Worm (Caenorhabditis elegans) whole organism, young adult: ENCODE measurements around the gene F42H10.2.
A peak's percentile ranks its signal among the peaks of the same experiment; 100 is the strongest.

Experiments used
- D2030.7 ChIP-seq: fragments of 200-800 bp; sonication (Bioruptor generic); IDR thresholded peaks from 2 replicates; pipeline ENCODE4 v1.3.6; 2022; ENCODE audit warnings: missing genetic modification reagents, missing genetic modification characterization, missing compliant biosample characterization
- F10E7.11 ChIP-seq: sonication (generic microtip); optimal IDR thresholded peaks from 2 replicates; lab custom pipeline; 2017; ENCODE audit warnings: mild to moderate bottlenecking, missing genetic modification characterization, moderate library complexity, missing compliant biosample characterization
- F33H1.4 ChIP-seq: fragments of 200-800 bp; sonication (Bioruptor generic); IDR thresholded peaks from 2 replicates; pipeline ENCODE4 v1.3.6; 2022; ENCODE audit warnings: missing genetic modification reagents, missing genetic modification characterization, missing compliant biosample characterization
- F57C9.4 ChIP-seq: sonication (generic microtip); optimal IDR thresholded peaks from 2 replicates; lab custom pipeline; 2017; ENCODE audit warnings: mild to moderate bottlenecking, missing genetic modification characterization, missing compliant biosample characterization
- K11D2.4 ChIP-seq: fragments of 200-800 bp; sonication (Bioruptor generic); IDR thresholded peaks from 2 replicates; pipeline ENCODE4 v1.3.6; 2022; ENCODE audit warnings: missing genetic modification reagents, missing genetic modification characterization, missing compliant biosample characterization
- Y53G8AR.9 ChIP-seq: fragments of 200-800 bp; sonication (Bioruptor generic); conservative IDR thresholded peaks from 2 replicates; pipeline ENCODE4 v1.3.6; 2022; ENCODE audit warnings: missing genetic modification reagents, missing genetic modification characterization, missing compliant biosample characterization
- Y79H2A.3 ChIP-seq: fragments of 200-800 bp; sonication (Bioruptor generic); conservative IDR thresholded peaks from 2 replicates; pipeline ENCODE4 v1.3.6; 2022; ENCODE audit warnings: missing genetic modification reagents, missing genetic modification characterization, missing compliant biosample characterization
- Y95B8A.8 ChIP-seq: fragments of 200-800 bp; sonication (Bioruptor generic); IDR thresholded peaks from 2 replicates; pipeline ENCODE4 v1.3.6; 2022; ENCODE audit warnings: missing genetic modification reagents, missing genetic modification characterization, missing compliant biosample characterization
- ZK185.1 ChIP-seq: sonication (generic microtip); optimal IDR thresholded peaks from 2 replicates; lab custom pipeline; 2016; ENCODE audit warnings: mild to moderate bottlenecking, missing genetic modification characterization, missing compliant biosample characterization; ENCODE audit not compliant: poor library complexity, severe bottlenecking
- atf-7 ChIP-seq: sonication (generic microtip); optimal IDR thresholded peaks from 2 replicates; lab custom pipeline; 2017; ENCODE audit warnings: mild to moderate bottlenecking, missing genetic modification characterization, missing compliant biosample characterization
- cebp-1 ChIP-seq, 2 experiments: fragments of 200-800 bp in 1 of 2; sonication (Bioruptor generic) in 1 of 2; sonication (generic microtip) in 1 of 2; IDR thresholded peaks in 1 of 2; optimal IDR thresholded peaks in 1 of 2; 2 replicates each; pipeline versions ENCODE4 v1.3.6 to Lab custom; 2017 to 2022; ENCODE audit warnings: missing compliant biosample characterization in 2 of 2, missing genetic modification characterization in 2 of 2, mild to moderate bottlenecking in 1 of 2, missing genetic modification reagents in 1 of 2, moderate library complexity in 1 of 2
- cebp-2 ChIP-seq: fragments of 200-800 bp; sonication (Bioruptor generic); IDR thresholded peaks from 2 replicates; pipeline ENCODE4 v1.3.6; 2022; ENCODE audit warnings: missing genetic modification characterization, missing compliant biosample characterization
- ceh-27 ChIP-seq: fragments of 200-800 bp; sonication (Bioruptor generic); optimal IDR thresholded peaks from 2 replicates; lab custom pipeline; 2018; ENCODE audit warnings: mild to moderate bottlenecking, missing genetic modification characterization, moderate library complexity, missing compliant biosample characterization
- ceh-79 ChIP-seq: sonication (generic microtip); optimal IDR thresholded peaks from 2 replicates; lab custom pipeline; 2017; ENCODE audit warnings: mild to moderate bottlenecking, missing genetic modification characterization, missing compliant biosample characterization
- die-1 ChIP-seq: sonication (generic microtip); optimal IDR thresholded peaks from 2 replicates; lab custom pipeline; 2016; ENCODE audit warnings: missing genotype, mild to moderate bottlenecking, missing genetic modification characterization, missing compliant biosample characterization
- dox-1 ChIP-seq: fragments of 200-800 bp; sonication (Bioruptor generic); IDR thresholded peaks from 2 replicates; pipeline ENCODE4 v1.3.6; 2022; ENCODE audit warnings: missing genetic modification reagents, missing genetic modification characterization, missing compliant biosample characterization
- dpff-1 ChIP-seq: sonication (generic microtip); optimal IDR thresholded peaks from 2 replicates; lab custom pipeline; 2017; ENCODE audit warnings: mild to moderate bottlenecking, missing genetic modification characterization, missing compliant biosample characterization
- fkh-3 ChIP-seq: sonication (generic microtip); optimal IDR thresholded peaks from 2 replicates; lab custom pipeline; 2016; ENCODE audit warnings: mild to moderate bottlenecking, missing genetic modification characterization, missing compliant biosample characterization
- him-1 ChIP-seq: sonication (generic microtip); optimal IDR thresholded peaks from 2 replicates; lab custom pipeline; 2016; ENCODE audit warnings: missing genotype, missing genetic modification reagents, missing genetic modification characterization, missing compliant biosample characterization
- let-526 ChIP-seq: fragments of 200-800 bp; sonication (Bioruptor generic); IDR thresholded peaks from 2 replicates; pipeline ENCODE4 v1.3.6; 2022; ENCODE audit warnings: missing genetic modification reagents, missing genetic modification characterization, missing compliant biosample characterization
- lin-26 ChIP-seq: fragments of 200-800 bp; sonication (Bioruptor generic); IDR thresholded peaks from 2 replicates; pipeline ENCODE4 v1.3.6; 2022; ENCODE audit warnings: missing genetic modification reagents, missing genetic modification characterization, missing compliant biosample characterization
- lin-35 ChIP-seq, 3 experiments: fragments of 150-350 bp in 2 of 3; sonication (generic microtip) in 1 of 3; optimal IDR thresholded peaks; 2 replicates each; lab custom pipeline; 2014 to 2018; ENCODE audit warnings: missing biosample characterization in 3 of 3, missing genetic modification characterization in 3 of 3, missing genetic modification reagents in 3 of 3
- lin-40 ChIP-seq: sonication (generic microtip); optimal IDR thresholded peaks from 2 replicates; lab custom pipeline; 2016; ENCODE audit warnings: missing genetic modification characterization, mild to moderate bottlenecking, missing compliant biosample characterization, missing genotype, missing genetic modification reagents
- lin-54 ChIP-seq: fragments of 200-800 bp; sonication (Bioruptor generic); optimal IDR thresholded peaks from 2 replicates; lab custom pipeline; 2018; ENCODE audit warnings: mild to moderate bottlenecking, missing genetic modification characterization, missing compliant biosample characterization
- lsl-1 ChIP-seq: fragments of 200-800 bp; sonication (Bioruptor generic); optimal IDR thresholded peaks from 2 replicates; lab custom pipeline; 2018; ENCODE audit warnings: mild to moderate bottlenecking, missing genetic modification characterization, moderate library complexity, missing compliant biosample characterization
- madf-6 ChIP-seq: fragments of 200-800 bp; sonication (Bioruptor generic); IDR thresholded peaks from 2 replicates; pipeline ENCODE4 v1.3.6; 2022; ENCODE audit warnings: missing genetic modification reagents, missing genetic modification characterization, missing compliant biosample characterization
- madf-8 ChIP-seq: fragments of 200-800 bp; sonication (Bioruptor generic); conservative IDR thresholded peaks from 2 replicates; pipeline ENCODE4 v1.3.6; 2022; ENCODE audit warnings: missing genetic modification reagents, missing genetic modification characterization, missing compliant biosample characterization
- nfya-2 ChIP-seq: fragments of 200-800 bp; sonication (Bioruptor generic); IDR thresholded peaks from 2 replicates; pipeline ENCODE4 v1.3.6; 2022; ENCODE audit warnings: missing genetic modification reagents, missing genetic modification characterization, missing compliant biosample characterization
- nfyb-1 ChIP-seq: fragments of 200-800 bp; sonication (Bioruptor generic); IDR thresholded peaks from 2 replicates; pipeline ENCODE4 v1.3.6; 2022; ENCODE audit warnings: missing genetic modification reagents, missing genetic modification characterization, missing compliant biosample characterization
- pbrm-1 ChIP-seq: fragments of 200-800 bp; sonication (Bioruptor generic); IDR thresholded peaks from 2 replicates; pipeline ENCODE4 v1.3.6; 2022; ENCODE audit warnings: missing genetic modification reagents, missing genetic modification characterization, missing compliant biosample characterization
- rcor-1 ChIP-seq: fragments of 200-800 bp; sonication (Bioruptor generic); IDR thresholded peaks from 2 replicates; pipeline ENCODE4 v1.3.6; 2022; ENCODE audit warnings: missing genetic modification reagents, missing genetic modification characterization, missing compliant biosample characterization
- snpc-1.3 ChIP-seq: sonication (generic microtip); optimal IDR thresholded peaks from 2 replicates; lab custom pipeline; 2017; ENCODE audit warnings: missing genetic modification characterization, mild to moderate bottlenecking, missing compliant biosample characterization, antibody characterized with exemption, moderate library complexity, missing genotype, missing genetic modification reagents; ENCODE audit not compliant: insufficient read depth
- snpc-4 ChIP-seq, 5 experiments: fragments of 150-350 bp in 1 of 5; sonication (generic microtip) in 4 of 5; optimal IDR thresholded peaks; 2 replicates each; lab custom pipeline; 2014 to 2018; ENCODE audit warnings: missing genetic modification characterization in 5 of 5, missing biosample characterization in 3 of 5, antibody characterized with exemption in 2 of 5, mild to moderate bottlenecking in 2 of 5, missing compliant biosample characterization in 2 of 5, missing genotype in 2 of 5, moderate library complexity in 2 of 5, missing genetic modification reagents in 1 of 5
- tbp1 ChIP-seq: fragments of 200-800 bp; sonication (Bioruptor generic); optimal IDR thresholded peaks from 2 replicates; lab custom pipeline; 2018; ENCODE audit warnings: mild to moderate bottlenecking, missing genetic modification characterization, missing compliant biosample characterization
- xnd-1 ChIP-seq: sonication (generic microtip); optimal IDR thresholded peaks from 2 replicates; lab custom pipeline; 2016; ENCODE audit warnings: missing genotype, missing genetic modification reagents, missing genetic modification characterization, missing compliant biosample characterization
- ztf-25 ChIP-seq: fragments of 200-800 bp; sonication (Bioruptor generic); IDR thresholded peaks from 2 replicates; pipeline ENCODE4 v1.3.6; 2022; ENCODE audit warnings: missing genetic modification reagents, missing genetic modification characterization, missing compliant biosample characterization
- ztf-26 ChIP-seq: sonication (generic microtip); optimal IDR thresholded peaks from 2 replicates; lab custom pipeline; 2017; ENCODE audit warnings: missing genetic modification characterization, missing compliant biosample characterization
- ztf-6 ChIP-seq: fragments of 200-800 bp; sonication (Bioruptor generic); IDR thresholded peaks from 2 replicates; pipeline ENCODE4 v1.3.6; 2022; ENCODE audit warnings: missing genetic modification reagents, missing genetic modification characterization, missing compliant biosample characterization

F42H10.2 gene

DNA sequence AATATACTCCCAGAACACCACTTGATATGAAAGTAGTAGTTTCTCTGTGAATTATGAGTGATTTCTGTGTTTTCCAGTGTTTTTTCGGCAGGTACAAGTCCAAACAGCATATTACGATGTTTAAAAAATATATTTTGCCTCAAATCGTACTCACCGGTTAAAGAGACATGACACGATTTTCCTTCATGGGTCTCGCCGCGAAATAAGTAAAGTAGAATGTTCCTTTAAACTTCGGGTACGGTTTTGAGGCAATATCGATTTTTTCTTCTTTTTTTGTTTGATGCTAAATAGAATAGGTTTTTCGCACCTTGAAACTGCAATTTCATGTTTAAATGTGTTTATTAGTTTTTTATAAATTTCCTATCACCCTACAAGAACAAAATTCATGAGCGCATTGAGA is 1.5 kb downstream of the F42H10.2 start:
- no peak for TF ChIP-seq rcor-1
- TF ChIP-seq lsl-1 (GFP tag; lab: Kevin White, UChicago) = peak; percentile 87
- no peak for TF ChIP-seq ztf-25 (GFP tag; lab: Robert Waterston, UW)
- TF ChIP-seq madf-8 (GFP tag; lab: Robert Waterston, UW) = peak; percentile 54
- peak; percentile 82 for TF ChIP-seq F33H1.4
- no peak for TF ChIP-seq atf-7
- TF ChIP-seq ZK185.1 (tag; lab: Kevin White, UChicago) = no peak
- TF ChIP-seq xnd-1 = peak; percentile 55
- no peak for TF ChIP-seq snpc-1.3
- TF ChIP-seq lin-40 (tag; lab: Kevin White, UChicago) = no peak
- TF ChIP-seq Y53G8AR.9 = peak; percentile 54; the same call in 1 of the 2 replicates
- TF ChIP-seq tbp1 = no peak
- no peak for TF ChIP-seq nfya-2 (GFP tag; lab: Robert Waterston, UW)
- TF ChIP-seq madf-6 = peak; percentile 83
- no peak for TF ChIP-seq snpc-4 (GFP tag; optimal IDR thresholded peaks at IDR 0.05; lab: Kevin White, UChicago)
- TF ChIP-seq snpc-4 (tag; optimal IDR thresholded peaks at IDR 0.05; lab: Kevin White, UChicago) = no peak
- peak; percentile 47; the same call in 1 of the 2 replicates for TF ChIP-seq D2030.7 (GFP tag; lab: Robert Waterston, UW)
- TF ChIP-seq him-1 = no peak
- no peak for TF ChIP-seq pbrm-1 (GFP tag; lab: Robert Waterston, UW)

DNA sequence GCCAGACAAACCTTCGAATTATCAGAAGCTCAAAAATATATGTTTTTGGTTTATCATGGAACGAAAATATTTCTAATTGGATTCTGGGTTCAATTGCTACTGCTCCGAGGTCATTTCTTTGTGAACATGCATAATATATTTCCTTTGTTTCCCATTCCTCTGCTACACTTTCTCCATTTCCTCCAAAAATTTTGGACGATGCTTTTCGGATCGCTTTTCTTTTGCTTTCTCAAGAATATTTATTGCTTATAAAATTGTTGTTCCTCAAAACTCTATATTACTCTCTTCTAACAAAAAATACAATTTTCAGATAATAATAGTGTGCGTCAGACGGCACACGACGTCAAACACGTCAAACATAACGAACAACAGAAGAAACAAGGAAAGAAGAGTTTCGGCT is 4.3 kb downstream of the F42H10.2 start, which contains the start of gene pac-1:
TSS of gene pac-1 (plus strand) at position 301 of the 400 bp plus-strand sequence.
- no peak for TF ChIP-seq F10E7.11
- TF ChIP-seq ztf-26 (tag; lab: Kevin White, UChicago) = no peak
- no peak for TF ChIP-seq ceh-27 (GFP tag; lab: Kevin White, UChicago)
- TF ChIP-seq cebp-1 (GFP tag; IDR thresholded peaks at IDR 0.05; lab: Robert Waterston, UW) = no peak
- no peak for TF ChIP-seq cebp-1 (tag; optimal IDR thresholded peaks at IDR 0.05; lab: Kevin White, UChicago)
- no peak for TF ChIP-seq die-1 (tag; lab: Kevin White, UChicago)
- TF ChIP-seq lin-54 (GFP tag; lab: Kevin White, UChicago) = no peak
- no peak for TF ChIP-seq nfyb-1

DNA sequence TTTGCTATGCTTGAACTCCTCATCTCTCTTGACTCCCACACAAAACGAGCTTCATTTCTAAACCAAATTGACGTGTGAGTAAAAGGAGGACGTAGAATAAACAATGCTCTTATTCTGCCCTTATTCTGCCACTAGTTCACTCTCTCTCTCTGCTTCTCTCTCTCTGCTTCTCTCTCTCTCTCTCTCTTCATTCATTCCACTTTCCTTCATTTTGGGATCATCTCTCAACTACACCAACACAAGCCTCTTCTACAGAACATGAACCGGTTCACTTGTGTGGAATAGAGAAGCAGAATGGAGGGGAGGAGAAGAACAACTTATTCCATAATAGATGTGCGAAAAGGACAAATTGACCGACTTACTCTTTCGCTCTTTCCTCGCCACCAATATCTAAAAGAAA is 12.9 kb downstream of the F42H10.2 start:
- no peak for TF ChIP-seq lin-35 (GFP tag; optimal IDR thresholded peaks at IDR 0.05; lab: Kevin White, UChicago)
- TF ChIP-seq lin-26 (GFP tag; lab: Robert Waterston, UW) = no peak
- no peak for TF ChIP-seq F33H1.4
- TF ChIP-seq K11D2.4 = no peak
- no peak for TF ChIP-seq Y95B8A.8
- TF ChIP-seq die-1 (tag; lab: Kevin White, UChicago) = no peak
- no peak for TF ChIP-seq let-526 (GFP tag; lab: Robert Waterston, UW)
- no peak for TF ChIP-seq dox-1
- no peak for TF ChIP-seq cebp-2 (GFP tag; lab: Robert Waterston, UW)
- TF ChIP-seq madf-8 (GFP tag; lab: Robert Waterston, UW) = no peak
- TF ChIP-seq F57C9.4 (tag; lab: Kevin White, UChicago) = no peak
- no peak for TF ChIP-seq ztf-6 (GFP tag; lab: Robert Waterston, UW)
- no peak for TF ChIP-seq fkh-3 (tag; lab: Kevin White, UChicago)
- TF ChIP-seq ceh-79 (tag; lab: Kevin White, UChicago) = no peak
- no peak for TF ChIP-seq dpff-1 (tag; lab: Kevin White, UChicago)
- no peak for TF ChIP-seq Y79H2A.3
